Fruit fly (Drosophila melanogaster) whole organism, pupa: ENCODE measurements around the gene CG12662.

Experiments
- CG10348 ChIP-seq: fragments of 200-800 bp; sonication (Bioruptor generic); IDR thresholded peaks from 2 replicates; pipeline ENCODE4 v1.3.6; 2022; ENCODE audit warnings: missing biosample characterization, missing genetic modification characterization
- CG12605 ChIP-seq: fragments of 200-800 bp; sonication (Bioruptor generic); IDR thresholded peaks from 2 replicates; pipeline ENCODE4 v1.3.6; 2022; ENCODE audit warnings: missing biosample characterization, missing genetic modification characterization
- CG13204 ChIP-seq: fragments of 200-800 bp; sonication (Bioruptor generic); optimal IDR thresholded peaks from 2 replicates; lab custom pipeline; 2018; ENCODE audit warnings: missing biosample characterization, mild to moderate bottlenecking, missing genetic modification characterization, moderate library complexity
- CG14655 ChIP-seq: fragments of 200-800 bp; sonication (Bioruptor generic); optimal IDR thresholded peaks from 3 replicates; lab custom pipeline; 2017; ENCODE audit warnings: mild to moderate bottlenecking, missing biosample characterization, missing genetic modification reagents, missing genetic modification characterization
- CG15710 ChIP-seq: fragments of 200-800 bp; sonication (Bioruptor generic); optimal IDR thresholded peaks from 2 replicates; lab custom pipeline; 2018; ENCODE audit warnings: missing biosample characterization, mild to moderate bottlenecking, missing genetic modification characterization, moderate library complexity
- CG17806 ChIP-seq: fragments of 200-800 bp; sonication (Bioruptor generic); optimal IDR thresholded peaks from 2 replicates; lab custom pipeline; 2018; ENCODE audit warnings: missing biosample characterization, mild to moderate bottlenecking, missing genetic modification characterization, moderate library complexity
- CG32121 ChIP-seq: fragments of 200-800 bp; sonication (Bioruptor generic); IDR thresholded peaks from 2 replicates; pipeline ENCODE4 v1.3.6; 2022; ENCODE audit warnings: missing biosample characterization, missing genetic modification characterization
- CG34367 ChIP-seq: fragments of 200-800 bp; sonication (Bioruptor generic); optimal IDR thresholded peaks from 2 replicates; lab custom pipeline; 2018; ENCODE audit warnings: missing biosample characterization, mild to moderate bottlenecking, missing genetic modification characterization
- CG4496 ChIP-seq: fragments of 200-800 bp; sonication (Bioruptor generic); IDR thresholded peaks from 3 replicates; pipeline ENCODE4 v1.3.6; 2022; ENCODE audit warnings: missing biosample characterization, missing genetic modification characterization
- CG8159 ChIP-seq: fragments of 200-800 bp; sonication (Bioruptor generic); optimal IDR thresholded peaks from 3 replicates; lab custom pipeline; 2018; ENCODE audit warnings: missing biosample characterization, mild to moderate bottlenecking, missing genetic modification characterization, moderate library complexity
- CG8301 ChIP-seq: fragments of 200-800 bp; sonication (Bioruptor generic); optimal IDR thresholded peaks from 2 replicates; lab custom pipeline; 2018; ENCODE audit warnings: missing biosample characterization, mild to moderate bottlenecking, missing genetic modification characterization
- CG9948 ChIP-seq: fragments of 200-800 bp; sonication (Bioruptor generic); optimal IDR thresholded peaks from 2 replicates; lab custom pipeline; 2018; ENCODE audit warnings: missing biosample characterization, mild to moderate bottlenecking, missing genetic modification characterization, moderate library complexity
- D1 ChIP-seq: fragments of 200-800 bp; sonication (Bioruptor generic); optimal IDR thresholded peaks from 2 replicates; lab custom pipeline; 2018; ENCODE audit warnings: missing biosample characterization, mild to moderate bottlenecking, missing genetic modification characterization, moderate library complexity
- EcR ChIP-seq: fragments of 200-800 bp; sonication (Bioruptor generic); optimal IDR thresholded peaks from 3 replicates; lab custom pipeline; 2019; ENCODE audit warnings: missing biosample characterization, missing genetic modification characterization, mild to moderate bottlenecking, moderate library complexity, missing genetic modification reagents
- Ets98B ChIP-seq: fragments of 200-800 bp; sonication (Bioruptor generic); IDR thresholded peaks from 2 replicates; pipeline ENCODE4 v1.3.6; 2022; ENCODE audit warnings: missing biosample characterization, missing genetic modification characterization
- Pif1A ChIP-seq: fragments of 200-800 bp; sonication (Bioruptor generic); optimal IDR thresholded peaks from 3 replicates; lab custom pipeline; 2016; ENCODE audit warnings: missing biosample characterization, missing genetic modification characterization
- Pif1B ChIP-seq: fragments of 200-800 bp; sonication (Bioruptor generic); optimal IDR thresholded peaks from 3 replicates; lab custom pipeline; 2016; ENCODE audit warnings: missing biosample characterization, missing genetic modification characterization
- Snoo ChIP-seq: fragments of 200-800 bp; sonication (Bioruptor generic); optimal IDR thresholded peaks from 3 replicates; lab custom pipeline; 2017; ENCODE audit warnings: missing biosample characterization, mild to moderate bottlenecking, missing genetic modification characterization, inconsistent platforms
- fd96Ca ChIP-seq: fragments of 200-800 bp; sonication (Bioruptor generic); IDR thresholded peaks from 3 replicates; pipeline ENCODE4 v1.3.6; 2022; ENCODE audit warnings: missing biosample characterization, missing genetic modification characterization
- gl ChIP-seq: fragments of 200-800 bp; sonication (Bioruptor generic); optimal IDR thresholded peaks from 2 replicates; lab custom pipeline; 2018; ENCODE audit warnings: missing biosample characterization, mild to moderate bottlenecking, missing genetic modification characterization
- rn ChIP-seq: fragments of 200-800 bp; sonication (Bioruptor generic); IDR thresholded peaks from 2 replicates; pipeline ENCODE4 v1.3.6; 2022; ENCODE audit warnings: missing biosample characterization, missing genetic modification characterization

The CG12662 gene

DNA sequence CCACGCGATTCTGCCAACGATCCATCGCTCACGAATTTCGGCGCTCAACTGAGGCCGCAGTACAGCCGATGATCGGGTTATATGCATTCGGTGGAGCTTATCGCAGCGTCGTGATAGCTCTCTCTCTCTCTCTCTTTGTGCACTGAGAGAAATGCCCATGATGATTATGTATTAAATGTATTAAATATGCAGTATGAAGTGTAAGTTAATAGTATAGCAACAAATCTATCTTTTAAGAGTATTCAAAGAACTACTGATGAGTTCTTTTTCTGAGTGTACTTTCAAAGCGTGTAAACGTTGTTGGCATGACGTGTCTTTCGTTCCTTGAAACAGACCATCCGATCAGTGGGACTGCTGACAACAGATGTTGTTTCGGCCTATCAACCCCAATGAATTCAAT lies 10.0 kb downstream of the CG12662 start, which contains the start of gene CG10962:
TSS of gene CG10962 (minus strand) at position 53 of the 400 bp plus-strand sequence.
- TF ChIP-seq CG8301 (tag; lab: Kevin White, UChicago) (peak; percentile 31), CG15710 (tag; lab: Kevin White, UChicago) (peak; percentile 76), CG34367 (tag; lab: Kevin White, UChicago) (peak; percentile 61), CG10348 (no peak), CG9948 (tag; lab: Kevin White, UChicago) (peak; percentile 39), Snoo (tag; lab: Kevin White, UChicago) (peak; percentile 83), CG32121 (peak; percentile 86), CG17806 (tag; lab: Kevin White, UChicago) (peak; percentile 66), Pif1A (peak; percentile 75), D1 (no peak), Ets98B (peak; percentile 64), EcR (GFP tag; lab: Kevin White, UChicago) (peak; percentile 23), fd96Ca (GFP tag; lab: Robert Waterston, UW) (peak; percentile 72), CG14655 (GFP tag; lab: Kevin White, UChicago) (peak; percentile 46), Pif1B (GFP tag; lab: Kevin White, UChicago) (peak; percentile 79), gl (tag; lab: Kevin White, UChicago) (peak; percentile 42), CG4496 (GFP tag; lab: Robert Waterston, UW) (peak; percentile 76), CG13204 (GFP tag; lab: Kevin White, UChicago) (no peak), rn (GFP tag; lab: Robert Waterston, UW) (0 out of 2 replicates have a peak, but pooled peaks have one; percentile 47), CG12605 (GFP tag; lab: Robert Waterston, UW) (peak; percentile 48), CG8159 (tag; lab: Kevin White, UChicago) (peak; percentile 79)

DNA sequence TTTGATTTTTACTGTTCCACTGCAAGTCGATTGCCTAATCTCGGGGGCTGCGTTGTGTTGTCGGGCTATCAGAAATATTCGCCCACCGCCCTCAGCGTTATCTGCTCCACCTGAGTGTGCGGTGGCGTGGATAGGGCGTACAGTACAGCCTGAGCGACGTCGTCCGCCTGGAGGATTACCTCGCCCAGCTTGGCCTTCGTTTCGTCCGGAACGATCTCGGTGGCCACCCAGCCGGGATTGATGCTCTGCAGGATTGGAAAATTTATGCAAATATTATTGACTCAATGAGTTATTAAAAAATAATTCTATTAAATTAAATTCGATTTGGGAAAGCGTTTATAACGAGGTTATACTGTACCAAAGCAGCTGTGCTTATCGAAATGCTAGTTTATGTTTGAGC lies 11.1 kb downstream of the CG12662 start:
- peak; percentile 7 for TF ChIP-seq Snoo (tag; lab: Kevin White, UChicago)
- no peak for TF ChIP-seq CG4496 (GFP tag; lab: Robert Waterston, UW)
- TF ChIP-seq fd96Ca (GFP tag; lab: Robert Waterston, UW): 0 out of 3 replicates have a peak, but pooled peaks have one; percentile 19

dm6 chrX:8958261-8958660 lies 26.0 kb downstream of the CG12662 start:
- TF ChIP-seq CG10348 (no peak), CG12605 (GFP tag; lab: Robert Waterston, UW) (no peak), rn (GFP tag; lab: Robert Waterston, UW) (no peak), CG9948 (tag; lab: Kevin White, UChicago) (no peak), CG15710 (tag; lab: Kevin White, UChicago) (no peak), CG17806 (tag; lab: Kevin White, UChicago) (no peak), CG34367 (tag; lab: Kevin White, UChicago) (no peak), D1 (no peak), Pif1A (no peak), gl (tag; lab: Kevin White, UChicago) (no peak), CG4496 (GFP tag; lab: Robert Waterston, UW) (no peak)
